Worm (Caenorhabditis elegans) whole organism, L1 larva: ENCODE results near the gene C16D9.8.

ENCODE experiments used
- C34B4.2 ChIP-seq: sonication (generic microtip); optimal IDR thresholded peaks from 2 replicates; lab custom pipeline; 2017; ENCODE audit warnings: mild to moderate bottlenecking, missing genetic modification characterization, missing compliant biosample characterization
- blmp-1 ChIP-seq: fragments of 150-350 bp; optimal IDR thresholded peaks from 2 replicates; lab custom pipeline; 2014; ENCODE audit warnings: missing biosample characterization, missing genetic modification characterization
- hpl-2 ChIP-seq: fragments of 150-350 bp; optimal IDR thresholded peaks from 2 replicates; lab custom pipeline; 2014; ENCODE audit warnings: missing biosample characterization, missing genetic modification reagents, missing genetic modification characterization
- mep-1 ChIP-seq: fragments of 150-350 bp; optimal IDR thresholded peaks from 2 replicates; lab custom pipeline; 2014; ENCODE audit warnings: missing biosample characterization, missing genetic modification characterization
- nhr-19 ChIP-seq: fragments of 200-800 bp; sonication (Bioruptor generic); conservative IDR thresholded peaks from 2 replicates; pipeline ENCODE4 v1.3.6; 2022; ENCODE audit warnings: missing genetic modification characterization, missing compliant biosample characterization
- ztf-11 ChIP-seq, 2 experiments: sonication (generic microtip); optimal IDR thresholded peaks; 2 replicates each; lab custom pipeline; 2016 to 2017; ENCODE audit warnings: missing genetic modification characterization in 2 of 2, missing biosample characterization in 1 of 2, missing compliant biosample characterization in 1 of 2

DNA sequence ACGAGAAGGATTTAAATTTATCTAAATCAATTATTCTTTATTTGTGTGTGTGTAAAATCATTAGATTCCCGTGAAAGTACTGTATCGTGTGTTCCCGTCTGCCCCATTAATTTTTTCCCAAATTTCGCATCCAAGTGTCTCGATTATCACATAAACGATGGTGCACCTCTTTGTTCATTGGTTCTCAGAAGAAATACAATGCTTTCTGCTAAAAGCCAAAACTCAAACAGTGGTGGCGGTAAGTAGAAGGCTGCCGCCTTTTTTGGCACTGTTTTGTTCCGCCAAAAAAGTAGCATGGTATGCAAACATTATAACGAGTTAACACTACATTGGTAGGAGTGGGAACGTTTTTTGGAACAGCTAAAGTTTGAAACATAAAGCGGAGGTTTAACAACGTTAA, 39.9 kb downstream of the C16D9.8 start:
- TF ChIP-seq nhr-19 (GFP tag; lab: Robert Waterston, UW) = no peak
- no peak for TF ChIP-seq C34B4.2 (tag; lab: Kevin White, UChicago)
- no peak for TF ChIP-seq blmp-1 (tag; lab: Kevin White, UChicago)
- TF ChIP-seq ztf-11 (tag; optimal IDR thresholded peaks at IDR 0.05; lab: Kevin White, UChicago) = no peak
- no peak for TF ChIP-seq hpl-2 (GFP tag; lab: Kevin White, UChicago)
- no peak for TF ChIP-seq mep-1
